Worm (Caenorhabditis elegans): Measurements from ENCODE around the gene clr-1.
A peak's percentile ranks its signal among the peaks of the same experiment; 100 is the strongest.

Gene clr-1

ce11 chrII:5465729-5466408 is at the start of gene clr-1:
TSS of gene clr-1 (plus strand) at chrII:5466358.
- TF ChIP-seq hmg-4 (GFP tag; optimal IDR thresholded peaks at IDR 0.05): no peak
- no peak for TF ChIP-seq scrt-1 (GFP tag; IDR thresholded peaks at IDR 0.05)
- TF ChIP-seq ceh-36 (tag; optimal IDR thresholded peaks at IDR 0.05): no peak
- no peak for TF ChIP-seq aly-1 (tag; optimal IDR thresholded peaks at IDR 0.05)

- no peak for TF ChIP-seq hmbx-1 (tag; optimal IDR thresholded peaks at IDR 0.05)
- TF ChIP-seq ets-7 (tag; optimal IDR thresholded peaks at IDR 0.05): no peak
- TF ChIP-seq tbx-11 (GFP tag; IDR thresholded peaks at IDR 0.05): no peak
- TF ChIP-seq tbx-37 (GFP tag; conservative IDR thresholded peaks at IDR 0.05): no peak
- TF ChIP-seq sea-1 (GFP tag; conservative IDR thresholded peaks at IDR 0.05): no peak
- no peak for TF ChIP-seq ceh-36 (tag; optimal IDR thresholded peaks at IDR 0.05)
- TF ChIP-seq tra-4 (tag; optimal IDR thresholded peaks at IDR 0.05): no peak
These were observed 48.3 kb upstream of the clr-1 start for ce11 chrII:5417905-5418304.

- TF ChIP-seq tbx-37 (GFP tag; conservative IDR thresholded peaks at IDR 0.05): no peak
- TF ChIP-seq flt-1 (GFP tag; IDR thresholded peaks at IDR 0.05): peak; percentile 3; the same call in 1 of the 2 replicates
- TF ChIP-seq sea-1 (GFP tag; conservative IDR thresholded peaks at IDR 0.05): 0 out of 2 replicates have a peak, but pooled peaks have one; percentile 10
- no peak for TF ChIP-seq aly-1 (tag; optimal IDR thresholded peaks at IDR 0.05)
These were observed 47.8 kb upstream of the clr-1 start for ce11 chrII:5418317-5418716.

- no peak for TF ChIP-seq ama-1 (optimal IDR thresholded peaks at IDR 0.05)
- no peak for TF ChIP-seq tra-4 (tag; optimal IDR thresholded peaks at IDR 0.05)
- TF ChIP-seq hmbx-1 (tag; optimal IDR thresholded peaks at IDR 0.05): no peak
- no peak for TF ChIP-seq sea-1 (GFP tag; conservative IDR thresholded peaks at IDR 0.05)
- TF ChIP-seq B0310.2 (tag; optimal IDR thresholded peaks at IDR 0.05): no peak
- TF ChIP-seq ceh-36 (tag; optimal IDR thresholded peaks at IDR 0.05): no peak
- TF ChIP-seq hnd-1 (tag; optimal IDR thresholded peaks at IDR 0.05): no peak
- no peak for TF ChIP-seq scrt-1 (GFP tag; IDR thresholded peaks at IDR 0.05)
- no peak for TF ChIP-seq flt-1 (GFP tag; IDR thresholded peaks at IDR 0.05)
- no peak for TF ChIP-seq tbx-11 (GFP tag; IDR thresholded peaks at IDR 0.05)
- no peak for TF ChIP-seq aly-1 (tag; optimal IDR thresholded peaks at IDR 0.05)
- TF ChIP-seq hmg-4 (GFP tag; optimal IDR thresholded peaks at IDR 0.05): no peak
- no peak for TF ChIP-seq ceh-13 (GFP tag; optimal IDR thresholded peaks at IDR 0.05)
- no peak for TF ChIP-seq ets-7 (tag; optimal IDR thresholded peaks at IDR 0.05)
These were observed 47.2 kb upstream of the clr-1 start, which contains the start of gene EEED8.15 for ce11 chrII:5418929-5419328. TSS of gene EEED8.15 (plus strand) at chrII:5419229.

- TF ChIP-seq ama-1 (optimal IDR thresholded peaks at IDR 0.05): peak; percentile 92
- peak; percentile 19 for TF ChIP-seq aly-1 (tag; optimal IDR thresholded peaks at IDR 0.05)
- TF ChIP-seq pes-1 (GFP tag; IDR thresholded peaks at IDR 0.05): no peak
These were observed 45.1 kb upstream of the clr-1 start, which contains the start of gene tofu-6 for ce11 chrII:5420947-5421614. TSS of gene tofu-6 (plus strand) at chrII:5421248.

- TF ChIP-seq aly-1 (tag; optimal IDR thresholded peaks at IDR 0.05): no peak
- no peak for TF ChIP-seq scrt-1 (GFP tag; IDR thresholded peaks at IDR 0.05)
- no peak for TF ChIP-seq hnd-1 (tag; optimal IDR thresholded peaks at IDR 0.05)
- TF ChIP-seq ceh-36 (tag; optimal IDR thresholded peaks at IDR 0.05): no peak
These were observed 42.3 kb upstream of the clr-1 start, which contains the start of gene F07F6.7 for ce11 chrII:5423832-5424231. TSS of gene F07F6.7 (minus strand) at chrII:5423858.

ce11 chrII:5425633-5426032 is 40.5 kb upstream of the clr-1 start, which contains the start of gene F07F6.8:
TSS of gene F07F6.8 (minus strand) at chrII:5425733.
- TF ChIP-seq hmbx-1 (tag; optimal IDR thresholded peaks at IDR 0.05) (no peak), ceh-36 (tag; optimal IDR thresholded peaks at IDR 0.05) (no peak), aly-1 (tag; optimal IDR thresholded peaks at IDR 0.05) (no peak), F13C5.2 (tag; optimal IDR thresholded peaks at IDR 0.05) (no peak), ets-7 (tag; optimal IDR thresholded peaks at IDR 0.05) (no peak), sea-1 (GFP tag; conservative IDR thresholded peaks at IDR 0.05) (no peak), scrt-1 (GFP tag; IDR thresholded peaks at IDR 0.05) (no peak), hnd-1 (tag; optimal IDR thresholded peaks at IDR 0.05) (no peak), flt-1 (GFP tag; IDR thresholded peaks at IDR 0.05) (no peak), tbx-11 (GFP tag; IDR thresholded peaks at IDR 0.05) (no peak), pes-1 (GFP tag; IDR thresholded peaks at IDR 0.05) (no peak), hmg-4 (GFP tag; optimal IDR thresholded peaks at IDR 0.05) (no peak), ceh-13 (GFP tag; optimal IDR thresholded peaks at IDR 0.05) (no peak), B0310.2 (tag; optimal IDR thresholded peaks at IDR 0.05) (no peak), tbx-37 (GFP tag; conservative IDR thresholded peaks at IDR 0.05) (no peak), ama-1 (optimal IDR thresholded peaks at IDR 0.05) (no peak), tra-4 (tag; optimal IDR thresholded peaks at IDR 0.05) (no peak)

- TF ChIP-seq sea-1 (GFP tag; conservative IDR thresholded peaks at IDR 0.05) (no peak), hmg-4 (GFP tag; optimal IDR thresholded peaks at IDR 0.05) (peak; percentile 36)
These were observed 40.1 kb upstream of the clr-1 start for ce11 chrII:5426054-5426453.
